Worm (Caenorhabditis elegans) whole organism, L4 larva: ENCODE results near the gene F10A3.11.

Experiments used
- F37D6.2 ChIP-seq: sonication (generic microtip); optimal IDR thresholded peaks from 2 replicates; lab custom pipeline; 2016; ENCODE audit warnings: mild to moderate bottlenecking, missing genetic modification characterization, missing compliant biosample characterization
- F44E2.7 ChIP-seq: fragments of 200-800 bp; sonication (Bioruptor generic); IDR thresholded peaks from 2 replicates; pipeline ENCODE4 v2.1.2; 2022; ENCODE audit warnings: missing genetic modification characterization, missing compliant biosample characterization
- Y48G9A.11 ChIP-seq: fragments of 200-800 bp; sonication (Bioruptor generic); IDR thresholded peaks from 2 replicates; pipeline ENCODE4 v1.3.6; 2022; ENCODE audit warnings: missing genetic modification reagents, missing genetic modification characterization, missing compliant biosample characterization
- Y75B8A.6 ChIP-seq: fragments of 200-800 bp; sonication (Bioruptor generic); IDR thresholded peaks from 2 replicates; pipeline ENCODE4 v1.3.6; 2022; ENCODE audit warnings: missing genetic modification reagents, missing genetic modification characterization, missing compliant biosample characterization
- aly-2 ChIP-seq: sonication (generic microtip); optimal IDR thresholded peaks from 2 replicates; lab custom pipeline; 2018; ENCODE audit warnings: missing biosample characterization, missing genetic modification characterization
- ama-1 ChIP-seq: fragments of 150-350 bp; optimal IDR thresholded peaks from 2 replicates; lab custom pipeline; 2014; ENCODE audit warnings: inconsistent platforms, mixed read lengths
- ceh-28 ChIP-seq: fragments of 150-350 bp; optimal IDR thresholded peaks from 2 replicates; lab custom pipeline; 2014; ENCODE audit warnings: missing biosample characterization, missing genetic modification reagents, missing genetic modification characterization
- ceh-62 ChIP-seq: sonication (generic microtip); optimal IDR thresholded peaks from 2 replicates; lab custom pipeline; 2017; ENCODE audit warnings: missing biosample characterization, missing genetic modification characterization
- ces-1 ChIP-seq: fragments of 150-350 bp; sonication (generic microtip); optimal IDR thresholded peaks from 4 replicates; lab custom pipeline; 2014; ENCODE audit warnings: missing biosample characterization, missing genetic modification reagents, missing genetic modification characterization
- daf-16 ChIP-seq, 3 experiments: sonication (generic microtip); optimal IDR thresholded peaks; 2 replicates each; lab custom pipeline; 2016 to 2017; ENCODE audit warnings: missing genetic modification characterization in 3 of 3, missing genetic modification reagents in 3 of 3, mild to moderate bottlenecking in 2 of 3, missing compliant biosample characterization in 2 of 3, missing biosample characterization in 1 of 3, moderate library complexity in 1 of 3
- daf-8 ChIP-seq: fragments of 200-800 bp; sonication (Bioruptor generic); IDR thresholded peaks from 2 replicates; pipeline ENCODE4 v1.3.6; 2022; ENCODE audit warnings: missing genetic modification characterization, missing compliant biosample characterization
- dmd-6 ChIP-seq: fragments of 200-800 bp; sonication (Bioruptor generic); IDR thresholded peaks from 2 replicates; pipeline ENCODE4 v1.3.6; 2022; ENCODE audit warnings: missing genetic modification reagents, missing genetic modification characterization, missing compliant biosample characterization
- dmd-9 ChIP-seq: fragments of 200-800 bp; sonication (Bioruptor generic); IDR thresholded peaks from 2 replicates; pipeline ENCODE4 v1.3.6; 2022; ENCODE audit warnings: missing genetic modification reagents, missing genetic modification characterization, missing compliant biosample characterization
- dpl-1 ChIP-seq: fragments of 150-350 bp; optimal IDR thresholded peaks from 2 replicates; lab custom pipeline; 2014; ENCODE audit warnings: missing biosample characterization, missing genetic modification reagents, missing genetic modification characterization
- duxl-1 ChIP-seq: sonication (generic microtip); optimal IDR thresholded peaks from 2 replicates; lab custom pipeline; 2016; ENCODE audit warnings: mild to moderate bottlenecking, missing genetic modification characterization, moderate library complexity, missing compliant biosample characterization; ENCODE audit not compliant: poor library complexity
- fkh-10 ChIP-seq: fragments of 150-350 bp; optimal IDR thresholded peaks from 2 replicates; lab custom pipeline; 2014; ENCODE audit warnings: missing biosample characterization, missing genetic modification reagents, missing genetic modification characterization
- hlh-30 ChIP-seq: sonication (generic microtip); optimal IDR thresholded peaks from 2 replicates; lab custom pipeline; 2017; ENCODE audit warnings: antibody characterized with exemption, mild to moderate bottlenecking, missing genetic modification characterization, missing compliant biosample characterization; ENCODE audit not compliant: insufficient read depth
- hmg-1.1 ChIP-seq: fragments of 200-800 bp; sonication (Bioruptor generic); IDR thresholded peaks from 2 replicates; pipeline ENCODE4 v1.3.6; 2022; ENCODE audit warnings: missing genetic modification reagents, missing genetic modification characterization, missing compliant biosample characterization
- jun-1 ChIP-seq: fragments of 150-350 bp; optimal IDR thresholded peaks from 2 replicates; lab custom pipeline; 2014; ENCODE audit warnings: missing biosample characterization, missing genetic modification reagents, missing genetic modification characterization
- lin-13 ChIP-seq: fragments of 150-350 bp; optimal IDR thresholded peaks from 2 replicates; lab custom pipeline; 2014; ENCODE audit warnings: missing biosample characterization, missing genetic modification reagents, missing genetic modification characterization
- lin-38 ChIP-seq: fragments of 200-800 bp; sonication (Bioruptor generic); IDR thresholded peaks from 2 replicates; pipeline ENCODE4 v1.3.6; 2022; ENCODE audit warnings: missing genetic modification reagents, missing genetic modification characterization, missing compliant biosample characterization
- mdl-1 ChIP-seq, 2 experiments: fragments of 150-350 bp in 1 of 2; sonication (generic microtip) in 1 of 2; optimal IDR thresholded peaks; 2 replicates each; lab custom pipeline; 2014 to 2017; ENCODE audit warnings: missing biosample characterization in 2 of 2, missing genetic modification characterization in 2 of 2
- mdt-29 ChIP-seq: fragments of 200-800 bp; sonication (Bioruptor generic); IDR thresholded peaks from 2 replicates; pipeline ENCODE4 v1.3.6; 2022; ENCODE audit warnings: missing genetic modification reagents, missing genetic modification characterization, missing compliant biosample characterization
- mes-2 ChIP-seq: sonication (generic microtip); optimal IDR thresholded peaks from 2 replicates; lab custom pipeline; 2016; ENCODE audit warnings: missing genotype, mild to moderate bottlenecking, missing genetic modification characterization, missing compliant biosample characterization; ENCODE audit not compliant: poor library complexity, severe bottlenecking
- mxl-2 ChIP-seq: fragments of 200-800 bp; sonication (Bioruptor generic); conservative IDR thresholded peaks from 2 replicates; pipeline ENCODE4 v1.3.6; 2022; ENCODE audit warnings: missing genetic modification reagents, missing genetic modification characterization, missing compliant biosample characterization
- nhr-237 ChIP-seq: sonication (generic microtip); optimal IDR thresholded peaks from 2 replicates; lab custom pipeline; 2017; ENCODE audit warnings: missing biosample characterization, missing genetic modification characterization
- nhr-28 ChIP-seq: fragments of 150-350 bp; optimal IDR thresholded peaks from 2 replicates; lab custom pipeline; 2014; ENCODE audit warnings: missing biosample characterization, missing genetic modification characterization
- nhr-48 ChIP-seq: sonication (generic microtip); optimal IDR thresholded peaks from 2 replicates; lab custom pipeline; 2016; ENCODE audit warnings: mild to moderate bottlenecking, missing genetic modification characterization, missing compliant biosample characterization
- nhr-76 ChIP-seq: fragments of 150-350 bp; optimal IDR thresholded peaks from 2 replicates; lab custom pipeline; 2014; ENCODE audit warnings: missing biosample characterization, missing genetic modification characterization
- nhr-77 ChIP-seq: fragments of 150-350 bp; optimal IDR thresholded peaks from 2 replicates; lab custom pipeline; 2014; ENCODE audit warnings: missing biosample characterization, missing genetic modification characterization
- pha-4 ChIP-seq, 2 experiments: fragments of 150-350 bp in 1 of 2; fragments of 200-800 bp in 1 of 2; sonication (Bioruptor generic) in 1 of 2; IDR thresholded peaks in 1 of 2; optimal IDR thresholded peaks in 1 of 2; 2 replicates each; pipeline versions ENCODE4 v1.3.6 to Lab custom; 2014 to 2022; ENCODE audit warnings: missing genetic modification characterization in 2 of 2, missing genetic modification reagents in 2 of 2, missing biosample characterization in 1 of 2, missing compliant biosample characterization in 1 of 2
- pqm-1 ChIP-seq: sonication (generic microtip); optimal IDR thresholded peaks from 2 replicates; lab custom pipeline; 2017; ENCODE audit warnings: missing biosample characterization, missing genetic modification characterization
- rbr-2 ChIP-seq: sonication (generic microtip); optimal IDR thresholded peaks from 2 replicates; lab custom pipeline; 2016; ENCODE audit warnings: missing genotype, missing genetic modification characterization, missing compliant biosample characterization
- sdz-12 ChIP-seq: fragments of 200-800 bp; sonication (Bioruptor generic); optimal IDR thresholded peaks from 2 replicates; lab custom pipeline; 2018; ENCODE audit warnings: mild to moderate bottlenecking, missing genetic modification characterization, missing compliant biosample characterization
- set-16 ChIP-seq: fragments of 200-800 bp; sonication (Bioruptor generic); IDR thresholded peaks from 2 replicates; pipeline ENCODE4 v1.3.6; 2022; ENCODE audit warnings: missing genetic modification reagents, missing genetic modification characterization, missing compliant biosample characterization
- skn-1 ChIP-seq: fragments of 150-350 bp; optimal IDR thresholded peaks from 2 replicates; lab custom pipeline; 2014; ENCODE audit warnings: missing biosample characterization, missing genetic modification characterization
- snpc-4 ChIP-seq: fragments of 150-350 bp; optimal IDR thresholded peaks from 2 replicates; lab custom pipeline; 2014; ENCODE audit warnings: missing biosample characterization, missing genetic modification characterization
- unc-130 ChIP-seq: sonication (generic microtip); optimal IDR thresholded peaks from 2 replicates; lab custom pipeline; 2016; ENCODE audit warnings: missing genetic modification reagents, missing genetic modification characterization, missing compliant biosample characterization
- unc-39 ChIP-seq: sonication (generic microtip); optimal IDR thresholded peaks from 2 replicates; lab custom pipeline; 2017; ENCODE audit warnings: missing biosample characterization, missing genetic modification characterization
- unc-62 ChIP-seq, 3 experiments: fragments of 150-350 bp in 1 of 3; sonication (generic microtip); optimal IDR thresholded peaks in 2 of 3; peaks in 1 of 3; 1 replicate in 1 of 3; 2 replicates in 2 of 3; lab custom pipeline; 2014 to 2017; ENCODE audit warnings: missing biosample characterization in 3 of 3, missing genetic modification characterization in 3 of 3, missing genetic modification reagents in 3 of 3, missing genotype in 1 of 3
- zfp-2 ChIP-seq: sonication (generic microtip); optimal IDR thresholded peaks from 2 replicates; lab custom pipeline; 2016; ENCODE audit warnings: mild to moderate bottlenecking, missing genetic modification characterization, missing compliant biosample characterization
- zfp-3 ChIP-seq: fragments of 200-800 bp; sonication (Bioruptor generic); conservative IDR thresholded peaks from 2 replicates; pipeline ENCODE4 v1.3.6; 2022; ENCODE audit warnings: missing genetic modification reagents, missing genetic modification characterization, missing compliant biosample characterization

Gene F10A3.11

ce11 chrV:16141071-16141470 is 21.4 kb upstream of the F10A3.11 start, which contains the start of gene clc-32:
Gene clc-32 (minus strand): TSS chrV:16141171.
- TF ChIP-seq unc-39 (no peak), Y75B8A.6 (GFP tag; lab: Robert Waterston, UW) (no peak), dmd-9 (no peak), nhr-237 (no peak), aly-2 (tag; lab: Kevin White, UChicago) (no peak), rbr-2 (tag; lab: Kevin White, UChicago) (no peak), dpl-1 (GFP tag; lab: Kevin White, UChicago) (no peak), hmg-1.1 (GFP tag; lab: Robert Waterston, UW) (no peak), Y48G9A.11 (no peak), daf-16 (GFP tag; optimal IDR thresholded peaks at IDR 0.05; lab: Kevin White, UChicago) (no peak), daf-16 (tag; optimal IDR thresholded peaks at IDR 0.05; lab: Kevin White, UChicago) (no peak), F44E2.7 (GFP tag; lab: Robert Waterston, UW) (no peak), ceh-62 (tag; lab: Kevin White, UChicago) (no peak), duxl-1 (no peak), unc-62 (GFP tag; optimal IDR thresholded peaks at IDR 0.05 in 1 of 2; lab: Kevin White, UChicago) (no peak), unc-62 (tag; optimal IDR thresholded peaks at IDR 0.05; lab: Kevin White, UChicago) (no peak), skn-1 (tag; lab: Kevin White, UChicago) (no peak), ceh-28 (tag; lab: Kevin White, UChicago) (no peak), ama-1 (lab: Kevin White, UChicago) (no peak), pha-4 (GFP tag; IDR thresholded peaks at IDR 0.05; lab: Robert Waterston, UW) (no peak), pha-4 (tag; optimal IDR thresholded peaks at IDR 0.05; lab: Kevin White, UChicago) (no peak), mes-2 (tag; lab: Kevin White, UChicago) (no peak)

DNA sequence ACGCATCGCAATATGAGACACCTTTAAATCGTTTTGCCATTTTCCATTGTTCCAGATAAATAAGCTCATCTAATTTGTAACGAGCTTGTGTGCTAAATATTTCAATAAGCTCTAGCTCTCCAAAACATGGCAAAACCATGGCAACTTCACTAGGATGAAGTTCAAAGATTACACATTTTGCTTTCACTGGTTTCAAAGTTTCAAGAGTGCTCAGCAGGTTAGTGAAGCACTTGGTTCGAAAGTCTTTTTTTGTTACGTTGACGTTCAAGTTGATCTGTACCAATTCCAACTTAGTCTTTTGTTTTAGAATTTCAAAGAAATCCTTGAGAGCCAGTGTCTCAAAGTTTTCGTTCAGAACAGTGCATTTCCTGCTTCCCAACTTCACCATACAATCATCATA is 20.1 kb upstream of the F10A3.11 start, which contains the start of gene fbxa-18:
Gene fbxa-18 (plus strand): TSS at position 301 of the 400 bp plus-strand sequence.
- TF ChIP-seq fkh-10 (GFP tag; lab: Kevin White, UChicago) (no peak), daf-16 (GFP tag; optimal IDR thresholded peaks at IDR 0.05; lab: Kevin White, UChicago) (no peak), daf-16 (tag; optimal IDR thresholded peaks at IDR 0.05; lab: Kevin White, UChicago) (no peak), nhr-76 (no peak), sdz-12 (no peak), ces-1 (GFP tag; lab: Kevin White, UChicago) (no peak), rbr-2 (tag; lab: Kevin White, UChicago) (no peak), lin-13 (GFP tag; lab: Kevin White, UChicago) (no peak), skn-1 (tag; lab: Kevin White, UChicago) (no peak), mdt-29 (GFP tag; lab: Robert Waterston, UW) (no peak), lin-38 (GFP tag; lab: Robert Waterston, UW) (no peak), ama-1 (lab: Kevin White, UChicago) (no peak), mdl-1 (tag; optimal IDR thresholded peaks at IDR 0.05; lab: Kevin White, UChicago) (no peak), jun-1 (no peak)

- TF ChIP-seq unc-130 (GFP tag; lab: Kevin White, UChicago): no peak
- TF ChIP-seq nhr-77: peak; percentile 41
- no peak for TF ChIP-seq nhr-48 (tag; lab: Kevin White, UChicago)
- TF ChIP-seq pqm-1 (tag; lab: Kevin White, UChicago): peak; percentile 42
- no peak for TF ChIP-seq lin-38 (GFP tag; lab: Robert Waterston, UW)
- TF ChIP-seq snpc-4 (tag; lab: Kevin White, UChicago): no peak
- TF ChIP-seq hlh-30 (tag; lab: Kevin White, UChicago): no peak
- TF ChIP-seq set-16 (GFP tag; lab: Robert Waterston, UW): no peak
- TF ChIP-seq rbr-2 (tag; lab: Kevin White, UChicago): no peak
- TF ChIP-seq daf-8 (GFP tag; lab: Robert Waterston, UW): no peak
- no peak for TF ChIP-seq hmg-1.1 (GFP tag; lab: Robert Waterston, UW)
- TF ChIP-seq dmd-6 (GFP tag; lab: Robert Waterston, UW): peak; percentile 52; the same call in 1 of the 2 replicates
- no peak for TF ChIP-seq zfp-2 (tag; lab: Kevin White, UChicago)
- no peak for TF ChIP-seq ces-1 (GFP tag; lab: Kevin White, UChicago)
- TF ChIP-seq zfp-3 (GFP tag; lab: Robert Waterston, UW): no peak
- TF ChIP-seq F37D6.2 (tag; lab: Kevin White, UChicago): no peak
- TF ChIP-seq unc-62 (GFP tag; optimal IDR thresholded peaks at IDR 0.05 in 1 of 2; lab: Kevin White, UChicago): peak in 1 of 2 experiments; percentile 4
- TF ChIP-seq unc-62 (tag; optimal IDR thresholded peaks at IDR 0.05; lab: Kevin White, UChicago): no peak
- TF ChIP-seq sdz-12: no peak
- TF ChIP-seq nhr-28 (tag; lab: Kevin White, UChicago): peak; percentile 66
- no peak for TF ChIP-seq mxl-2 (GFP tag; lab: Robert Waterston, UW)
Measured at ce11 chrV:16143066-16143581, 19.4 kb upstream of the F10A3.11 start, which contains the start of gene fbxa-88. Gene fbxa-88 (minus strand): TSS chrV:16143116.
